Worm (Caenorhabditis elegans) whole organism, L4 larva: ENCODE data around the gene arrd-15.

Experiments
- Y48G9A.11 ChIP-seq: fragments of 200-800 bp; sonication (Bioruptor generic); IDR thresholded peaks from 2 replicates; pipeline ENCODE4 v1.3.6; 2022; ENCODE audit warnings: missing genetic modification reagents, missing genetic modification characterization, missing compliant biosample characterization
- dve-1 ChIP-seq: sonication (generic microtip); optimal IDR thresholded peaks from 2 replicates; lab custom pipeline; 2017; ENCODE audit warnings: antibody characterized with exemption, mild to moderate bottlenecking, missing genetic modification characterization, missing compliant biosample characterization; ENCODE audit not compliant: insufficient read depth
- jun-1 ChIP-seq: fragments of 150-350 bp; optimal IDR thresholded peaks from 2 replicates; lab custom pipeline; 2014; ENCODE audit warnings: missing biosample characterization, missing genetic modification reagents, missing genetic modification characterization
- lim-7 ChIP-seq: fragments of 200-800 bp; sonication (Bioruptor generic); IDR thresholded peaks from 2 replicates; pipeline ENCODE4 v1.3.6; 2022; ENCODE audit warnings: missing genetic modification characterization, missing compliant biosample characterization
- lin-38 ChIP-seq: fragments of 200-800 bp; sonication (Bioruptor generic); IDR thresholded peaks from 2 replicates; pipeline ENCODE4 v1.3.6; 2022; ENCODE audit warnings: missing genetic modification reagents, missing genetic modification characterization, missing compliant biosample characterization
- nhr-10 ChIP-seq: fragments of 150-350 bp; optimal IDR thresholded peaks from 2 replicates; lab custom pipeline; 2014; ENCODE audit warnings: missing biosample characterization, missing genetic modification characterization
- ztf-11 ChIP-seq: fragments of 150-350 bp; optimal IDR thresholded peaks from 2 replicates; lab custom pipeline; 2014; ENCODE audit warnings: missing biosample characterization, missing genetic modification characterization

DNA sequence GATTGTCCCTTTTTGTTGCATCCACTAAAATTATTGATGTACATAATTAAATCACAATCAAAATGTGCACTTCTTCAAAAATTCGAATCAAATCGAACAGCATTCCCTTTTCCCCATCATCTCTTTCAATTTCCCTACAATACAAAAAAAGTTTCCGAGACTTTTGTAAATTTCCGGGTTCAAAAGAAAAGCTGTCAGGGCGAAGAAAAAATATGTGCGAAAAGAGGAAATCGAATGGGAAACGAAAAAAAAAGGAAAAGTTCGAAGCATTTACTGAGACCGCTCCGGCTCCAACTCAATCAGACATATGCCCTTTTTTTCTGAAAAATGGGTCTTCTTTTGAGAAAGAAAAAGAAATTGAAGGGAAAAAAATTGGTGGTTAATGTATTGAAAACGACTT is 19.3 kb downstream of the arrd-15 start:
- TF ChIP-seq dve-1 (no peak), Y48G9A.11 (no peak), lin-38 (GFP tag; lab: Robert Waterston, UW) (no peak), ztf-11 (tag; lab: Kevin White, UChicago) (no peak), lim-7 (GFP tag; lab: Robert Waterston, UW) (no peak), jun-1 (no peak), nhr-10 (tag; lab: Kevin White, UChicago) (no peak)
